Worm (Caenorhabditis elegans): ENCODE measurements around the gene tsp-6.

- TF ChIP-seq snpc-4 (tag; optimal IDR thresholded peaks at IDR 0.05), result no peak
- TF ChIP-seq egl-27 (tag; optimal IDR thresholded peaks at IDR 0.05), result no peak
- no peak for TF ChIP-seq daf-12 (tag; optimal IDR thresholded peaks at IDR 0.05)
- TF ChIP-seq elt-3 (tag; optimal IDR thresholded peaks at IDR 0.05), result no peak
- TF ChIP-seq mdl-1 (tag; optimal IDR thresholded peaks at IDR 0.05), result no peak
- no peak for TF ChIP-seq elt-1 (tag; optimal IDR thresholded peaks at IDR 0.05)
- TF ChIP-seq nhr-77 (tag; optimal IDR thresholded peaks at IDR 0.05), result no peak
Measured at ce11 chrX:2836770-2837169, 16.5 kb downstream of the tsp-6 start.
